Worm (Caenorhabditis elegans): ENCODE measurements around the gene nlp-55.

ce11 chrII:8269351-8269750, 25.8 kb downstream of the nlp-55 start, which contains the start of gene K01C8.2:
- TF ChIP-seq snpc-4 (tag; optimal IDR thresholded peaks at IDR 0.05): no peak
- TF ChIP-seq lin-13 (tag; optimal IDR thresholded peaks at IDR 0.05): no peak
- TF ChIP-seq unc-62 (GFP tag; optimal IDR thresholded peaks at IDR 0.05): no peak
- no peak for TF ChIP-seq nhr-76 (tag; optimal IDR thresholded peaks at IDR 0.05)
- TF ChIP-seq unc-39 (tag; optimal IDR thresholded peaks at IDR 0.05): no peak
- TF ChIP-seq pha-4 (tag; optimal IDR thresholded peaks at IDR 0.05): no peak
- no peak for TF ChIP-seq ham-2 (GFP tag; optimal IDR thresholded peaks at IDR 0.05)
- no peak for TF ChIP-seq ztf-11 (tag; optimal IDR thresholded peaks at IDR 0.05)
- TF ChIP-seq tbx-8 (GFP tag; optimal IDR thresholded peaks at IDR 0.05): no peak
- TF ChIP-seq cnd-1 (tag; optimal IDR thresholded peaks at IDR 0.05): no peak

Data from whole organism, mixed stage, embryonic.